Worm (Caenorhabditis elegans): ENCODE data around the gene snr-3.

ce11 chrII:6469340-6469739 lies 20.2 kb downstream of the snr-3 start:
- TF ChIP-seq ama-1 (optimal IDR thresholded peaks at IDR 0.05) = no peak
- TF ChIP-seq ama-1 (GFP tag; optimal IDR thresholded peaks at IDR 0.05) = no peak
- no peak for TF ChIP-seq dpl-1 (GFP tag; optimal IDR thresholded peaks at IDR 0.05)
- TF ChIP-seq ccch-3 (GFP tag; optimal IDR thresholded peaks at IDR 0.05) = no peak
- no peak for TF ChIP-seq Y95B8A.8 (GFP tag; IDR thresholded peaks at IDR 0.05)
- TF ChIP-seq madf-8 (GFP tag; conservative IDR thresholded peaks at IDR 0.05) = no peak
- no peak for TF ChIP-seq C06A6.2 (GFP tag; conservative IDR thresholded peaks at IDR 0.05)
- no peak for TF ChIP-seq bed-2 (GFP tag; IDR thresholded peaks at IDR 0.05)
- no peak for TF ChIP-seq ztf-25 (GFP tag; IDR thresholded peaks at IDR 0.05)
- no peak for TF ChIP-seq B0261.1 (tag; optimal IDR thresholded peaks at IDR 0.05)
- no peak for TF ChIP-seq hlh-26 (GFP tag; conservative IDR thresholded peaks at IDR 0.05)
